Worm (Caenorhabditis elegans) whole organism, midembryonic: Measurements from ENCODE around the gene K08F4.3.

Experiments
- cog-1 ChIP-seq: sonication (generic microtip); optimal IDR thresholded peaks from 2 replicates; lab custom pipeline; 2016; ENCODE audit warnings: missing genetic modification characterization, missing compliant biosample characterization
- flt-1 ChIP-seq: fragments of 200-800 bp; sonication (Bioruptor generic); IDR thresholded peaks from 2 replicates; pipeline ENCODE4 v1.3.6; 2022; ENCODE audit warnings: missing genetic modification characterization, missing compliant biosample characterization
- klf-2 ChIP-seq: fragments of 200-800 bp; sonication (Bioruptor generic); conservative IDR thresholded peaks from 2 replicates; pipeline ENCODE4 v1.3.6; 2022; ENCODE audit warnings: missing genetic modification reagents, missing genetic modification characterization, missing compliant biosample characterization
- med-1 ChIP-seq: sonication (generic microtip); optimal IDR thresholded peaks from 2 replicates; lab custom pipeline; 2017; ENCODE audit warnings: missing genetic modification characterization, mild to moderate bottlenecking, missing compliant biosample characterization, antibody characterized with exemption, missing genetic modification reagents; ENCODE audit not compliant: insufficient read depth

- TF ChIP-seq med-1 (GFP tag; lab: Kevin White, UChicago) = no peak
- no peak for TF ChIP-seq cog-1 (tag; lab: Kevin White, UChicago)
- no peak for TF ChIP-seq flt-1
- no peak for TF ChIP-seq klf-2 (GFP tag; lab: Robert Waterston, UW)
These were observed 900 bp downstream of the K08F4.3 start, which contains the start of gene glt-3 for ce11 chrIV:10129957-10130356.
